Fruit fly (Drosophila melanogaster): Measurements from ENCODE around the gene Apl.

Gene Apl

dm6 chr3L:16640509-16641068 is 45.6 kb downstream of the Apl start (continued):
- peak; percentile 86 for TF ChIP-seq ac (GFP tag; optimal IDR thresholded peaks at IDR 0.05)
- no peak for TF ChIP-seq btn (GFP tag; optimal IDR thresholded peaks at IDR 0.05)
- TF ChIP-seq Bteb2 (GFP tag; optimal IDR thresholded peaks at IDR 0.05), result no peak
- peak; percentile 70 for TF ChIP-seq CG2875 (GFP tag; optimal IDR thresholded peaks at IDR 0.05)
- no peak for TF ChIP-seq CG13296 (GFP tag; optimal IDR thresholded peaks at IDR 0.05)
- TF ChIP-seq repo (GFP tag; optimal IDR thresholded peaks at IDR 0.05), result no peak
- no peak for TF ChIP-seq D (optimal IDR thresholded peaks at IDR 0.05)
- peak; percentile 56 for TF ChIP-seq D (GFP tag; optimal IDR thresholded peaks at IDR 0.05)
- no peak for TF ChIP-seq CG43689 (GFP tag; IDR thresholded peaks at IDR 0.05)
- no peak for TF ChIP-seq BEAF-32 (GFP tag; optimal IDR thresholded peaks at IDR 0.05)
- TF ChIP-seq sisA (GFP tag; IDR thresholded peaks at IDR 0.05), result no peak
- TF ChIP-seq yki (optimal IDR thresholded peaks at IDR 0.05), result no peak
- TF ChIP-seq CG10147 (GFP tag; optimal IDR thresholded peaks at IDR 0.05), result no peak
- no peak for TF ChIP-seq corto (GFP tag; optimal IDR thresholded peaks at IDR 0.05)
- TF ChIP-seq CG2678 (tag; optimal IDR thresholded peaks at IDR 0.05), result peak; percentile 59
- TF ChIP-seq Jarid2 (GFP tag; optimal IDR thresholded peaks at IDR 0.05), result no peak
- TF ChIP-seq CG9817 (tag; optimal IDR thresholded peaks at IDR 0.05), result no peak
- peak in 1 of 2 experiments; percentile 52 for TF ChIP-seq bsh (GFP tag; optimal IDR thresholded peaks at IDR 0.05)
- TF ChIP-seq Atf3 (GFP tag; optimal IDR thresholded peaks at IDR 0.05), result no peak
- TF ChIP-seq Hmr (GFP tag; optimal IDR thresholded peaks at IDR 0.05), result no peak
- TF ChIP-seq CG4854 (GFP tag; optimal IDR thresholded peaks at IDR 0.05), result no peak
- TF ChIP-seq Asciz (GFP tag; optimal IDR thresholded peaks at IDR 0.05), result peak; percentile 84
- TF ChIP-seq so (GFP tag; IDR thresholded peaks at IDR 0.05), result no peak
- TF ChIP-seq sd (tag; optimal IDR thresholded peaks at IDR 0.05), result no peak
- peak; percentile 79 for TF ChIP-seq CG9727 (GFP tag; optimal IDR thresholded peaks at IDR 0.05)
- peak; percentile 15 for TF ChIP-seq CG18619 (GFP tag; optimal IDR thresholded peaks at IDR 0.05)
- no peak for TF ChIP-seq Eip74EF (GFP tag; optimal IDR thresholded peaks at IDR 0.05)
- TF ChIP-seq slp2 (GFP tag; optimal IDR thresholded peaks at IDR 0.05), result no peak
- TF ChIP-seq CG34224 (GFP tag; IDR thresholded peaks at IDR 0.05; ENCODE audit: partially characterized antibody), result no peak
- TF ChIP-seq Ssrp (tag; optimal IDR thresholded peaks at IDR 0.05), result no peak
- no peak for TF ChIP-seq Antp (GFP tag; optimal IDR thresholded peaks at IDR 0.05)
- TF ChIP-seq H15 (GFP tag; IDR thresholded peaks at IDR 0.05), result no peak
- TF ChIP-seq croc (GFP tag; conservative IDR thresholded peaks at IDR 0.05), result no peak
- TF ChIP-seq dimm (GFP tag; IDR thresholded peaks at IDR 0.05), result no peak
- no peak for TF ChIP-seq insv (GFP tag; optimal IDR thresholded peaks at IDR 0.05)
- TF ChIP-seq ap (GFP tag; IDR thresholded peaks at IDR 0.05), result no peak
- TF ChIP-seq da (GFP tag; optimal IDR thresholded peaks at IDR 0.05), result no peak
- TF ChIP-seq ERR (GFP tag; optimal IDR thresholded peaks at IDR 0.05), result no peak
- TF ChIP-seq CG31388 (GFP tag; optimal IDR thresholded peaks at IDR 0.05), result no peak
- TF ChIP-seq ATbp (GFP tag; optimal IDR thresholded peaks at IDR 0.05), result peak; percentile 82
- no peak for TF ChIP-seq CG5245 (GFP tag; optimal IDR thresholded peaks at IDR 0.05)
- no peak for TF ChIP-seq CG11093 (GFP tag; IDR thresholded peaks at IDR 0.05)
- no peak for TF ChIP-seq Meics (GFP tag; optimal IDR thresholded peaks at IDR 0.05)
- no peak for TF ChIP-seq Mad (GFP tag; optimal IDR thresholded peaks at IDR 0.05)
- no peak for TF ChIP-seq CG33213 (GFP tag; optimal IDR thresholded peaks at IDR 0.05)
- no peak for TF ChIP-seq Tbp (GFP tag; optimal IDR thresholded peaks at IDR 0.05)
- TF ChIP-seq CG14710 (tag; optimal IDR thresholded peaks at IDR 0.05), result peak; percentile 65
- TF ChIP-seq Sin3A (optimal IDR thresholded peaks at IDR 0.05), result no peak

Measured in whole organism, embryonic.